Fruit fly (Drosophila melanogaster) whole organism, prepupa: Measurements from ENCODE around the gene CG43901.

ENCODE experiments used
- Blimp-1 ChIP-seq: fragments of 200-800 bp; sonication (Bioruptor generic); optimal IDR thresholded peaks from 3 replicates; lab custom pipeline; 2017; ENCODE audit warnings: missing biosample characterization, missing genetic modification characterization, mild to moderate bottlenecking, moderate library complexity, missing genetic modification reagents
- CG10631 ChIP-seq: fragments of 200-800 bp; sonication (Bioruptor generic); optimal IDR thresholded peaks from 2 replicates; lab custom pipeline; 2016; ENCODE audit warnings: missing biosample characterization, missing genetic modification characterization
- CG10669 ChIP-seq: fragments of 200-800 bp; sonication (Bioruptor generic); optimal IDR thresholded peaks from 3 replicates; lab custom pipeline; 2018; ENCODE audit warnings: missing biosample characterization, mild to moderate bottlenecking, missing genetic modification characterization, moderate library complexity
- CG11294 ChIP-seq: fragments of 200-800 bp; sonication (Bioruptor generic); IDR thresholded peaks from 2 replicates; pipeline ENCODE4 v1.3.6; 2022; ENCODE audit warnings: missing biosample characterization, missing genetic modification characterization
- CG15336 ChIP-seq: fragments of 200-800 bp; sonication (Bioruptor generic); IDR thresholded peaks from 2 replicates; pipeline ENCODE4 v1.3.6; 2022; ENCODE audit warnings: missing biosample characterization, missing genetic modification characterization
- CG1621 ChIP-seq: fragments of 200-800 bp; sonication (Bioruptor generic); optimal IDR thresholded peaks from 3 replicates; lab custom pipeline; 2018; ENCODE audit warnings: missing biosample characterization, mild to moderate bottlenecking, missing genetic modification characterization
- CG16779 ChIP-seq: fragments of 200-800 bp; sonication (Bioruptor generic); optimal IDR thresholded peaks from 3 replicates; lab custom pipeline; 2017; ENCODE audit warnings: missing biosample characterization, mild to moderate bottlenecking, missing genetic modification characterization
- CG34406 ChIP-seq: fragments of 200-800 bp; sonication (Bioruptor generic); optimal IDR thresholded peaks from 3 replicates; lab custom pipeline; 2016; ENCODE audit warnings: missing biosample characterization, missing genetic modification characterization
- CG3919 ChIP-seq: fragments of 200-800 bp; sonication (Bioruptor generic); optimal IDR thresholded peaks from 3 replicates; lab custom pipeline; 2016; ENCODE audit warnings: missing biosample characterization, missing genetic modification characterization
- CG4318 ChIP-seq: fragments of 200-800 bp; sonication (Bioruptor generic); optimal IDR thresholded peaks from 3 replicates; lab custom pipeline; 2017; ENCODE audit warnings: missing biosample characterization, mild to moderate bottlenecking, missing genetic modification characterization
- CG6163 ChIP-seq: fragments of 200-800 bp; sonication (Bioruptor generic); IDR thresholded peaks from 3 replicates; pipeline ENCODE4 v1.3.6; 2022; ENCODE audit warnings: missing biosample characterization, missing genetic modification characterization
- CG6276 ChIP-seq: fragments of 200-800 bp; sonication (Bioruptor generic); optimal IDR thresholded peaks from 2 replicates; lab custom pipeline; 2017; ENCODE audit warnings: missing biosample characterization, mild to moderate bottlenecking, missing genetic modification characterization
- CG6792 ChIP-seq: fragments of 200-800 bp; sonication (Bioruptor generic); optimal IDR thresholded peaks from 3 replicates; lab custom pipeline; 2016; ENCODE audit warnings: missing biosample characterization, missing genetic modification characterization
- CG6808 ChIP-seq: fragments of 200-800 bp; sonication (Bioruptor generic); optimal IDR thresholded peaks from 3 replicates; lab custom pipeline; 2017; ENCODE audit warnings: missing biosample characterization, missing genetic modification characterization, mild to moderate bottlenecking, moderate library complexity, missing genetic modification reagents
- CG6854 ChIP-seq: fragments of 200-800 bp; sonication (Bioruptor generic); optimal IDR thresholded peaks from 2 replicates; lab custom pipeline; 2017; ENCODE audit warnings: missing biosample characterization, mild to moderate bottlenecking, missing genetic modification characterization
- CG7368 ChIP-seq: fragments of 200-800 bp; sonication (Bioruptor generic); optimal IDR thresholded peaks from 3 replicates; lab custom pipeline; 2016; ENCODE audit warnings: missing biosample characterization, missing genetic modification characterization
- CG8119 ChIP-seq: fragments of 200-800 bp; sonication (Bioruptor generic); IDR thresholded peaks from 3 replicates; pipeline ENCODE4 v1.3.6; 2022; ENCODE audit warnings: missing biosample characterization, missing genetic modification characterization
- CG8632 ChIP-seq: fragments of 200-800 bp; sonication (Bioruptor generic); optimal IDR thresholded peaks from 3 replicates; lab custom pipeline; 2016; ENCODE audit warnings: missing biosample characterization, missing genetic modification characterization
- CG9139 ChIP-seq: fragments of 200-800 bp; sonication (Bioruptor generic); optimal IDR thresholded peaks from 3 replicates; lab custom pipeline; 2017; ENCODE audit warnings: missing biosample characterization, mild to moderate bottlenecking, missing genetic modification characterization
- Eip78C ChIP-seq: fragments of 200-800 bp; sonication (Bioruptor generic); peaks from one replicate; lab custom pipeline; 2016; ENCODE audit warnings: missing biosample characterization, missing genetic modification characterization
- Eip93F ChIP-seq: fragments of 200-800 bp; sonication (Bioruptor generic); optimal IDR thresholded peaks from 2 replicates; lab custom pipeline; 2016; ENCODE audit warnings: missing biosample characterization, mild to moderate bottlenecking, missing genetic modification characterization
- Ets96B ChIP-seq: fragments of 200-800 bp; optimal IDR thresholded peaks from 2 replicates; lab custom pipeline; 2019; ENCODE audit warnings: missing biosample characterization, mild to moderate bottlenecking, missing genetic modification characterization, moderate library complexity
- Hr38 ChIP-seq: sonication (Bioruptor generic); optimal IDR thresholded peaks from 2 replicates; lab custom pipeline; 2016; ENCODE audit warnings: missing biosample characterization, missing genetic modification characterization
- Hr39 ChIP-seq: fragments of 200-800 bp; sonication (Bioruptor generic); optimal IDR thresholded peaks from 2 replicates; lab custom pipeline; 2016; ENCODE audit warnings: missing biosample characterization, missing genetic modification characterization
- Hr4 ChIP-seq: fragments of 200-800 bp; sonication (Bioruptor generic); optimal IDR thresholded peaks from 3 replicates; lab custom pipeline; 2016; ENCODE audit warnings: missing biosample characterization, missing genetic modification characterization
- Met ChIP-seq: fragments of 200-800 bp; sonication (Bioruptor generic); optimal IDR thresholded peaks from 3 replicates; lab custom pipeline; 2016; ENCODE audit warnings: missing biosample characterization, missing genetic modification characterization
- OdsH ChIP-seq: fragments of 200-800 bp; sonication (Bioruptor generic); optimal IDR thresholded peaks from 3 replicates; lab custom pipeline; 2016; ENCODE audit warnings: missing biosample characterization, missing genetic modification characterization
- Smox ChIP-seq: fragments of 200-800 bp; sonication (Bioruptor generic); optimal IDR thresholded peaks from 3 replicates; lab custom pipeline; 2016; ENCODE audit warnings: missing biosample characterization, missing genetic modification characterization
- Sox102F ChIP-seq: fragments of 200-800 bp; sonication (Bioruptor generic); optimal IDR thresholded peaks from 2 replicates; lab custom pipeline; 2016; ENCODE audit warnings: missing biosample characterization, mild to moderate bottlenecking, missing genetic modification characterization
- achi ChIP-seq: fragments of 200-800 bp; sonication (Bioruptor generic); optimal IDR thresholded peaks from 3 replicates; lab custom pipeline; 2016; ENCODE audit warnings: missing biosample characterization, missing genetic modification characterization
- acj6 ChIP-seq: fragments of 200-800 bp; sonication (Bioruptor generic); optimal IDR thresholded peaks from 3 replicates; lab custom pipeline; 2016; ENCODE audit warnings: missing biosample characterization, missing genetic modification characterization
- cyc ChIP-seq: fragments of 200-800 bp; sonication (Bioruptor generic); optimal IDR thresholded peaks from 3 replicates; lab custom pipeline; 2016; ENCODE audit warnings: missing biosample characterization, missing genetic modification characterization
- dac ChIP-seq: fragments of 200-800 bp; sonication (Bioruptor generic); optimal IDR thresholded peaks from 2 replicates; lab custom pipeline; 2017; ENCODE audit warnings: missing biosample characterization, mild to moderate bottlenecking, missing genetic modification characterization
- dsx ChIP-seq: fragments of 200-800 bp; optimal IDR thresholded peaks from 3 replicates; lab custom pipeline; 2019; ENCODE audit warnings: missing biosample characterization, mild to moderate bottlenecking, missing genetic modification characterization, moderate library complexity; ENCODE audit not compliant: poor library complexity, severe bottlenecking
- eg ChIP-seq: fragments of 200-800 bp; sonication (Bioruptor generic); IDR thresholded peaks from 3 replicates; pipeline ENCODE4 v1.3.6; 2022; ENCODE audit warnings: missing biosample characterization, missing genetic modification characterization
- esn ChIP-seq: fragments of 200-800 bp; sonication (Bioruptor generic); optimal IDR thresholded peaks from 2 replicates; lab custom pipeline; 2016; ENCODE audit warnings: missing biosample characterization, mild to moderate bottlenecking, missing genetic modification characterization, moderate library complexity
- fd59A ChIP-seq: fragments of 200-800 bp; sonication (Bioruptor generic); optimal IDR thresholded peaks from 2 replicates; lab custom pipeline; 2017; ENCODE audit warnings: missing biosample characterization, mild to moderate bottlenecking, missing genetic modification characterization, missing genetic modification reagents
- fkh ChIP-seq: fragments of 200-800 bp; sonication (Bioruptor generic); optimal IDR thresholded peaks from 3 replicates; lab custom pipeline; 2017; ENCODE audit warnings: missing biosample characterization, mild to moderate bottlenecking, missing genetic modification characterization, moderate library complexity
- lz ChIP-seq: fragments of 200-800 bp; sonication (Bioruptor generic); optimal IDR thresholded peaks from 3 replicates; lab custom pipeline; 2016; ENCODE audit warnings: missing biosample characterization, missing genetic modification characterization
- net ChIP-seq: fragments of 200-800 bp; sonication (Bioruptor generic); optimal IDR thresholded peaks from 3 replicates; lab custom pipeline; 2016; ENCODE audit warnings: missing biosample characterization, missing genetic modification characterization
- pdm3 ChIP-seq: fragments of 200-800 bp; sonication (Bioruptor generic); optimal IDR thresholded peaks from 3 replicates; lab custom pipeline; 2016; ENCODE audit warnings: missing biosample characterization, missing genetic modification characterization
- svp ChIP-seq: fragments of 200-800 bp; sonication (Bioruptor generic); peaks from one replicate; lab custom pipeline; 2016; ENCODE audit warnings: missing biosample characterization, missing genetic modification characterization
- topi ChIP-seq: fragments of 200-800 bp; sonication (Bioruptor generic); optimal IDR thresholded peaks from 3 replicates; lab custom pipeline; 2016; ENCODE audit warnings: missing biosample characterization, missing genetic modification characterization

Gene CG43901

DNA sequence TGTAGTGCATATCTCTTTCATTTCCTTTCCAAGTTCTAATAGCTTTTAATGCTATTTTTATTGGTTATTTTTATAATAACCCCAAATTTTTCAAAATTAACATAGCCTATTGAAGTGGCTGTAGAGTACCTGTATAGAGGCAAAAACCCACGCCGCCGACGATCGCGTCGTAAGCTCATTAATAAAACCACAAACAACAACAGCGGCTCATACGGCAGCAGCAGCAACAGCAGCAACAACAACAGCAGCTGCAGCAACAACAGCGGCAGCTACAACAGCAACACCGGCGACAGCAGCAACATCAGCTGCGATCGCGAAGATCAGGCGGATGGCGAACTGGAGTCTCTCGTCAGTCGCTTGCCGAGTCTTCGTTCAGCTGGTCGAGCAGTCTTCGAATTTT, 21.5 kb downstream of the CG43901 start, which contains the start of gene CG2145 (continued):
- TF ChIP-seq CG1621 (tag; lab: Kevin White, UChicago): peak; percentile 12
- TF ChIP-seq CG6854 (GFP tag; lab: Kevin White, UChicago): peak; percentile 53
- TF ChIP-seq eg (GFP tag; lab: Robert Waterston, UW): peak; percentile 74; the same call in 1 of the 3 replicates
- TF ChIP-seq acj6 (GFP tag; lab: Kevin White, UChicago): no peak
- TF ChIP-seq Sox102F (GFP tag; lab: Kevin White, UChicago): peak; percentile 78
- TF ChIP-seq Smox (GFP tag; lab: Kevin White, UChicago): peak; percentile 43
- no peak for TF ChIP-seq achi (GFP tag; lab: Kevin White, UChicago)
- peak; percentile 25 for TF ChIP-seq Ets96B (tag; lab: Kevin White, UChicago)
- peak; percentile 49 for TF ChIP-seq esn (GFP tag; lab: Kevin White, UChicago)
- TF ChIP-seq pdm3 (GFP tag; lab: Kevin White, UChicago): peak; percentile 48
- TF ChIP-seq CG9139 (GFP tag; lab: Kevin White, UChicago): no peak
- TF ChIP-seq Blimp-1 (GFP tag; lab: Kevin White, UChicago): no peak
- peak; percentile 56 for TF ChIP-seq topi (GFP tag; lab: Kevin White, UChicago)
- TF ChIP-seq CG11294 (GFP tag; lab: Robert Waterston, UW): no peak; the same call in 1 of the 2 replicates
- TF ChIP-seq lz (GFP tag; lab: Kevin White, UChicago): peak; percentile 30
- peak; percentile 19 for TF ChIP-seq cyc (GFP tag; lab: Kevin White, UChicago)
- no peak for TF ChIP-seq CG7368 (GFP tag; lab: Kevin White, UChicago)
- TF ChIP-seq Met: peak; percentile 41
- peak; percentile 71 for TF ChIP-seq Eip78C (GFP tag; lab: Kevin White, UChicago)
- peak; percentile 31; the same call in 1 of the 3 replicates for TF ChIP-seq CG8119 (GFP tag; lab: Robert Waterston, UW)
- peak; percentile 1 for TF ChIP-seq CG34406 (GFP tag; lab: Kevin White, UChicago)
- peak; percentile 34 for TF ChIP-seq CG8632 (GFP tag; lab: Kevin White, UChicago)
- peak; percentile 35 for TF ChIP-seq CG16779 (tag; lab: Kevin White, UChicago)
- TF ChIP-seq CG4318 (GFP tag; lab: Kevin White, UChicago): no peak
- peak; percentile 85 for TF ChIP-seq Eip93F (GFP tag; lab: Kevin White, UChicago)
- TF ChIP-seq OdsH (GFP tag; lab: Kevin White, UChicago): peak; percentile 14
- TF ChIP-seq Hr38 (GFP tag; lab: Kevin White, UChicago): no peak
- peak; percentile 88 for TF ChIP-seq CG6163 (GFP tag; lab: Robert Waterston, UW)
- peak; percentile 10 for TF ChIP-seq CG6276

DNA sequence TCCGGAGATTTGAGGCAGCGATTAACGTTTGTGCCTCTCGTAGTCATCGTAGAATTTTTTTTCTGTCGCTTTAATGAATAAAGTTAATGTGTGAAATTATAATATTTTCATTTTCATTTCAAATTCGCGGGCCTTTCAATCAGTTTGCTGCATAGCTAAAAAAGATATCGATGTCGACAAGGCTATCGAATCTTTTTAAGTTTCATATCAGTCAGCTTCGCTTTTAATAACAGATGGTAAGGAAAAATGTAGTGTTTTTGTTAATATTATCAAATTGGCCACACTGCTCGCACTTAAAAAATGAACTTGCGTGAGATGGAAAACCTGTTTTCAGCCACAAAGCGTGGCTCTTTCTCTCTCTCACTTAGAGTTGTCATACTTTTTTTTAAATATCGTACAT, 24.0 kb downstream of the CG43901 start:
- TF ChIP-seq Eip78C (GFP tag; lab: Kevin White, UChicago) (peak; percentile 11), CG7368 (GFP tag; lab: Kevin White, UChicago) (no peak)
- TF ChIP-seq, all 60 proteins: peak for 1

DNA sequence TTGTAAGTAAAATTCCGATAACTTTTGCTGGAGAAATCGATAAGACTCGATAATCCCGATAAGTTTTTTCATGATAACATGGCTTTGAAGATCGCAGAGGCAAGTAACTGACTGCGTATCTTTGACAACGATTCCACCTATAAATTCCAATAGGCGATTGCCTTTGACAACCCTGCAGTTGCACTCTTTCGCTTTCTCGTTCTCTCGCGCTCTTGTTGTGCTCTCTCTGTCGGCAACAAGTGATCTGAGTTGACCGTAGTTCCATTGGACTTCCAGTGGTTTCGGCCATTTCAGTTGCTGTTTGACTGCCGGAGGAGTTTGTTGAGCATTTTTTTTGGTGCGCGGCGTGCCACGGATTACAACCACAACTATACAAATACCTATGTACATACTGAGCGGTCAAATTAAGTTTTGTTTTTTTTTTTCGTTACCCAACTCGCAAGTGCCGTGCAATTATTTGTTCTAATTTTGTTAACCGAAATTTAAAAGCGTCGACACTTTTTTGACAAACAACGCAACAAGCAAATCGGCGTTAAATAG, 25.1 kb downstream of the CG43901 start, which contains the start of gene Myo10A:
Gene Myo10A (plus strand): TSS at position 288 of the 540 bp plus-strand sequence.
- TF ChIP-seq CG6808 (GFP tag; lab: Kevin White, UChicago): no peak
- TF ChIP-seq topi (GFP tag; lab: Kevin White, UChicago): no peak
- no peak for TF ChIP-seq CG8119 (GFP tag; lab: Robert Waterston, UW)
- no peak for TF ChIP-seq Eip93F (GFP tag; lab: Kevin White, UChicago)
- TF ChIP-seq pdm3 (GFP tag; lab: Kevin White, UChicago): no peak
- TF ChIP-seq Hr38 (GFP tag; lab: Kevin White, UChicago): no peak
- no peak for TF ChIP-seq CG6792
- no peak for TF ChIP-seq CG6276
- TF ChIP-seq CG6163 (GFP tag; lab: Robert Waterston, UW): peak; percentile 50
- no peak for TF ChIP-seq CG10669 (GFP tag; lab: Kevin White, UChicago)
- TF ChIP-seq CG11294 (GFP tag; lab: Robert Waterston, UW): no peak
- TF ChIP-seq CG15336: no peak
- no peak for TF ChIP-seq cyc (GFP tag; lab: Kevin White, UChicago)
- TF ChIP-seq Hr4: no peak
- no peak for TF ChIP-seq Smox (GFP tag; lab: Kevin White, UChicago)
- no peak for TF ChIP-seq CG3919
- peak; percentile 46 for TF ChIP-seq svp
- TF ChIP-seq Eip78C (GFP tag; lab: Kevin White, UChicago): peak; percentile 63
- no peak for TF ChIP-seq dac (GFP tag; lab: Kevin White, UChicago)
- no peak for TF ChIP-seq Blimp-1 (GFP tag; lab: Kevin White, UChicago)
- no peak for TF ChIP-seq dsx
- TF ChIP-seq Hr39 (GFP tag; lab: Kevin White, UChicago): no peak
- TF ChIP-seq fd59A (GFP tag; lab: Kevin White, UChicago): no peak
- no peak for TF ChIP-seq net (GFP tag; lab: Kevin White, UChicago)
- no peak for TF ChIP-seq achi (GFP tag; lab: Kevin White, UChicago)
- no peak for TF ChIP-seq CG10631 (GFP tag; lab: Kevin White, UChicago)
- TF ChIP-seq fkh (GFP tag; lab: Kevin White, UChicago): peak; percentile 35
- TF ChIP-seq, all 60 proteins: peak for 4
